Worm (Caenorhabditis elegans): Measurements from ENCODE around the gene chil-15.

Gene chil-15

ce11 chrII:9427644-9428043 is 15.8 kb downstream of the chil-15 start, which contains the start of gene M176.5:
Gene M176.5 (minus strand): TSS chrII:9427744.
- no peak for TF ChIP-seq jun-1 (tag; optimal IDR thresholded peaks at IDR 0.05)
- peak; percentile 78 for TF ChIP-seq pha-4 (tag; optimal IDR thresholded peaks at IDR 0.05)
- no peak for TF ChIP-seq ceh-16 (tag; optimal IDR thresholded peaks at IDR 0.05)
- peak; percentile 5 for TF ChIP-seq hmg-11 (tag; optimal IDR thresholded peaks at IDR 0.05)

DNA sequence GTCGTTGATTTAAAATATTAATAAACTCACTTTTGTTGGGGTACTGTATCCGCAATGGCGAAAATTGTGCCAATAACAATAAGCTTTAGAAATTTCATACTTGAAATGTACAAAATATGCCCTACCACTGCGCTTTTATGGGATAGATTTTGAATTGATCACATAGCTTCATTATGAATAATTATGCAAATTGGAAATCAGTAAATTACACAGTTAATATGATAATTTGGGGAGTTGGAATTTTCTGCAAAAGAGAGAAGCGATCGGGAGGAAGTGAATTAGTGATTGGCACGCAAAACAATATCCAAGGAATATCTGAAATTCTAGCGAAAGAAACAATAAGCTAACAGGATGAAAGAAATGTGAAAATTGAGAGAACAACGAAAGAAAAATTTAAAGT is 17.3 kb downstream of the chil-15 start, which contains the start of gene M176.10:
TSS of gene M176.10 (minus strand) at position 101 of the 400 bp plus-strand sequence.
- TF ChIP-seq elt-3 (tag; optimal IDR thresholded peaks at IDR 0.05), result no peak
- no peak for TF ChIP-seq elt-1 (tag; optimal IDR thresholded peaks at IDR 0.05)
- no peak for TF ChIP-seq ceh-28 (tag; optimal IDR thresholded peaks at IDR 0.05)
- no peak for TF ChIP-seq pqm-1 (tag; optimal IDR thresholded peaks at IDR 0.05)
- no peak for TF ChIP-seq mml-1 (tag; optimal IDR thresholded peaks at IDR 0.05)
- TF ChIP-seq nhr-237 (tag; optimal IDR thresholded peaks at IDR 0.05), result no peak
- no peak for TF ChIP-seq unc-62 (GFP tag; optimal IDR thresholded peaks at IDR 0.05)
- no peak for TF ChIP-seq nfya-1 (tag; optimal IDR thresholded peaks at IDR 0.05; ENCODE audit: insufficient read depth)
- TF ChIP-seq nhr-43 (tag; optimal IDR thresholded peaks at IDR 0.05; ENCODE audit: poor library complexity, severe bottlenecking), result no peak
- no peak for TF ChIP-seq hmg-11 (tag; optimal IDR thresholded peaks at IDR 0.05)
- no peak for TF ChIP-seq nhr-76 (tag; optimal IDR thresholded peaks at IDR 0.05)

DNA sequence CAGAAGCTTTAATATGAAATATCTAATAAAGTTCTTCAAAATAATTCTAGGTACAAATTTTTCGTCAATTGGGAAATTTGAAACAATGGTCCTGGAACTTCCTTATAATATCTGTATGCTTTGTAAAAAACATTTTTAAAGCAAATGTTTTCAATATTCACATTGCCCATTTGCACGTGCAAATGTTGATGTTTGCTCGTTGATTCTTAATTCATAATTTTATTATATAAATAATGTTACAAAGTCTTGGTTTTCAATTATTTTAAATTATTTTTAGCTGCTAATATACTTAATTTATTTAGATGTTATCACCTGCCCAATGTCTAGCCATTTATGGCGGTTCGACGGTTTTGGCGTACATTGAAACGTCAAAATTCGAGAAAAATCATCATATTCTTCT is 21.5 kb downstream of the chil-15 start, which contains the start of gene M176.11:
TSS of gene M176.11 (plus strand) at position 301 of the 400 bp plus-strand sequence.
- no peak for TF ChIP-seq lsy-12 (tag; optimal IDR thresholded peaks at IDR 0.05)
- no peak for TF ChIP-seq pqm-1 (tag; optimal IDR thresholded peaks at IDR 0.05)
- TF ChIP-seq lin-15B (tag; optimal IDR thresholded peaks at IDR 0.05), result no peak
- no peak for TF ChIP-seq snpc-4 (tag; optimal IDR thresholded peaks at IDR 0.05)
- no peak for TF ChIP-seq daf-12 (tag; optimal IDR thresholded peaks at IDR 0.05)
- no peak for TF ChIP-seq tbx-2 (tag; optimal IDR thresholded peaks at IDR 0.05)
- TF ChIP-seq mdl-1 (tag; optimal IDR thresholded peaks at IDR 0.05), result no peak
- TF ChIP-seq ztf-4 (tag; optimal IDR thresholded peaks at IDR 0.05), result no peak
- no peak for TF ChIP-seq ama-1 (optimal IDR thresholded peaks at IDR 0.05)
- TF ChIP-seq nhr-11 (tag; optimal IDR thresholded peaks at IDR 0.05), result no peak
- no peak for TF ChIP-seq sea-2 (GFP tag; optimal IDR thresholded peaks at IDR 0.05)
- no peak for TF ChIP-seq ceh-82 (tag; optimal IDR thresholded peaks at IDR 0.05)
- no peak for TF ChIP-seq nfya-1 (tag; optimal IDR thresholded peaks at IDR 0.05; ENCODE audit: insufficient read depth)
- no peak for TF ChIP-seq pha-4 (tag; optimal IDR thresholded peaks at IDR 0.05)
- TF ChIP-seq jun-1 (tag; optimal IDR thresholded peaks at IDR 0.05), result no peak
- no peak for TF ChIP-seq fos-1 (tag; optimal IDR thresholded peaks at IDR 0.05)

- TF ChIP-seq ZK546.5 (tag; optimal IDR thresholded peaks at IDR 0.05) (no peak), ama-1 (optimal IDR thresholded peaks at IDR 0.05) (no peak), jun-1 (tag; optimal IDR thresholded peaks at IDR 0.05) (peak; percentile 26), nhr-11 (tag; optimal IDR thresholded peaks at IDR 0.05) (no peak), pqm-1 (tag; optimal IDR thresholded peaks at IDR 0.05) (peak; percentile 55), elt-2 (tag; optimal IDR thresholded peaks at IDR 0.05) (peak; percentile 39), pha-4 (tag; optimal IDR thresholded peaks at IDR 0.05) (peak; percentile 13)
Observed at ce11 chrII:9418843-9419532, 24.4 kb downstream of the chil-15 start.

ce11 chrII:9418065-9418567 is 25.3 kb downstream of the chil-15 start, which contains the start of the genes M176.4 and M176.16:
Gene M176.4 (plus strand): TSS chrII:9418365.
Gene M176.16 (plus strand): TSS chrII:9418517.
- TF ChIP-seq elt-2 (tag; optimal IDR thresholded peaks at IDR 0.05), result peak; percentile 38
- TF ChIP-seq skn-1 (tag; optimal IDR thresholded peaks at IDR 0.05), result no peak

All from whole organism, L3 larva.